Fruit fly (Drosophila melanogaster): ENCODE measurements around the gene Ncoa6.

DNA sequence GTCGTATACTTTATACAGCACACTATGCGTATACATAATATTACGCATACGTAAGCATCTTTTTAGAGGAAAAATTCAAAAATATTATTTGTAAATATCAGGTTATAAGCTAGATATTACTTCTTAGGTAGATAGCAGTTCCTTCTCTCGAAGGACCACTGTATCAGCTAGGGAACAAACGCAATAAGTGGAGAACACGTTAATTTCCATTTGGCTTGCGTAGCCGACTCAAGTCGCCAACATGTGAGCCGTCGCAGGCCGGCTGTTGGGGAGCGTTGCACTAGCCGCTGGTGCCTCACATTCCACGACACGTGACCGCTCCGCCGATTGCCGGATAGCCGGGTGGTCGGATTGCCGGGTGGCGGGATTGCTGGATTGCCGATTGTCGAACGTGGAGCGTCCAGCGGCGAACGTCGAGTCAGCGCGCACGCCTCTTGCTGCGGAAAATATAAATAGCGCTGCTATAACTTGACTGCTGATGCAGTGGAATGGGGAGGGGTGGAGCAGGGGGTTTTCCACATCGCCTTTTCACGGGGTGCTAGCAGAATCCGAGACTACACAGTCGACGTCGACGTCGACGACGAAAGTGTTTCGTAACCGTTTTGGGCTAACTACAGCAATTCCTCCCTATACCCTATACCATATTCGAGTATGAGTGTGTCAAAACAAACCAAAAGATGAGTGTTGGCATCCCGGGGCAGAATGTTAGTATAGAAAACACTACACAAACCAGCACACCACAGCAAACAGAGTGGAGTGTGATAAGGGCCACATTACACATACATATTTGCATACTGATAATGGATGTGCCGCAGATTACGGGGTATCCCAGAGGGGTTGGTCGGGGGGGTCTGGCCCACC, 23.2 kb downstream of the Ncoa6 start:
- no peak for TF ChIP-seq Sp1 (GFP tag; optimal IDR thresholded peaks at IDR 0.05)
- TF ChIP-seq pan (optimal IDR thresholded peaks at IDR 0.05), result no peak
- no peak for TF ChIP-seq dsf (GFP tag; optimal IDR thresholded peaks at IDR 0.05; ENCODE audit: borderline replicate concordance)
- TF ChIP-seq Dfd (GFP tag; optimal IDR thresholded peaks at IDR 0.05), result no peak
- no peak for TF ChIP-seq sv (GFP tag; optimal IDR thresholded peaks at IDR 0.05)
- TF ChIP-seq Abd-B (GFP tag; optimal IDR thresholded peaks at IDR 0.05), result no peak
- no peak for TF ChIP-seq OdsH (GFP tag; optimal IDR thresholded peaks at IDR 0.05)
- TF ChIP-seq woc (GFP tag; optimal IDR thresholded peaks at IDR 0.05), result no peak
